Worm (Caenorhabditis elegans): ENCODE measurements around the gene twk-8.

- no peak for TF ChIP-seq flt-1 (GFP tag; IDR thresholded peaks at IDR 0.05)
- no peak for TF ChIP-seq T22C8.4 (GFP tag; IDR thresholded peaks at IDR 0.05)
- TF ChIP-seq ref-1 (GFP tag; conservative IDR thresholded peaks at IDR 0.05) = no peak
- no peak for TF ChIP-seq med-1 (GFP tag; optimal IDR thresholded peaks at IDR 0.05; ENCODE audit: insufficient read depth)
Observed at ce11 chrIV:9096160-9096879, 14.2 kb downstream of the twk-8 start, which contains the start of the genes znf-706 and cpna-3.

Measured in whole organism, midembryonic.